Worm (Caenorhabditis elegans) whole organism, early embryonic: Measurements from ENCODE around the gene C17H12.12.

ENCODE experiments used
- B0310.2 ChIP-seq: sonication (generic microtip); optimal IDR thresholded peaks from 2 replicates; lab custom pipeline; 2016; ENCODE audit warnings: mild to moderate bottlenecking, missing genetic modification characterization, missing compliant biosample characterization
- F13C5.2 ChIP-seq: sonication (generic microtip); optimal IDR thresholded peaks from 2 replicates; lab custom pipeline; 2017; ENCODE audit warnings: mild to moderate bottlenecking, missing genetic modification characterization, inconsistent platforms, missing compliant biosample characterization
- aly-1 ChIP-seq: sonication (generic microtip); optimal IDR thresholded peaks from 2 replicates; lab custom pipeline; 2016; ENCODE audit warnings: missing genetic modification characterization, missing compliant biosample characterization
- ama-1 ChIP-seq: fragments of 150-350 bp; optimal IDR thresholded peaks from 2 replicates; lab custom pipeline; 2014
- ceh-13 ChIP-seq: fragments of 200-800 bp; sonication (Bioruptor generic); optimal IDR thresholded peaks from 2 replicates; lab custom pipeline; 2018; ENCODE audit warnings: mild to moderate bottlenecking, missing genetic modification characterization, missing compliant biosample characterization
- ceh-36 ChIP-seq: sonication (generic microtip); optimal IDR thresholded peaks from 2 replicates; lab custom pipeline; 2016; ENCODE audit warnings: missing genetic modification characterization, inconsistent platforms, missing compliant biosample characterization
- ets-7 ChIP-seq: sonication (generic microtip); optimal IDR thresholded peaks from 2 replicates; lab custom pipeline; 2016; ENCODE audit warnings: missing genotype, missing genetic modification characterization, missing compliant biosample characterization
- flt-1 ChIP-seq: fragments of 200-800 bp; sonication (Bioruptor generic); IDR thresholded peaks from 2 replicates; pipeline ENCODE4 v1.3.6; 2022; ENCODE audit warnings: missing genetic modification characterization, missing compliant biosample characterization
- hmbx-1 ChIP-seq: sonication (generic microtip); optimal IDR thresholded peaks from 2 replicates; lab custom pipeline; 2016; ENCODE audit warnings: mild to moderate bottlenecking, missing genetic modification characterization, missing compliant biosample characterization
- hmg-4 ChIP-seq: fragments of 200-800 bp; sonication (Bioruptor generic); optimal IDR thresholded peaks from 2 replicates; lab custom pipeline; 2018; ENCODE audit warnings: mild to moderate bottlenecking, missing genetic modification characterization, missing compliant biosample characterization
- hnd-1 ChIP-seq: sonication (generic microtip); optimal IDR thresholded peaks from 2 replicates; lab custom pipeline; 2016; ENCODE audit warnings: missing genetic modification characterization, missing compliant biosample characterization
- pes-1 ChIP-seq: fragments of 200-800 bp; sonication (Bioruptor generic); IDR thresholded peaks from 2 replicates; pipeline ENCODE4 v1.3.6; 2022; ENCODE audit warnings: missing genetic modification reagents, missing genetic modification characterization, missing compliant biosample characterization
- scrt-1 ChIP-seq: fragments of 200-800 bp; sonication (Bioruptor generic); IDR thresholded peaks from 2 replicates; pipeline ENCODE4 v1.3.6; 2022; ENCODE audit warnings: missing genetic modification characterization, missing compliant biosample characterization
- sea-1 ChIP-seq: fragments of 200-800 bp; sonication (Bioruptor generic); conservative IDR thresholded peaks from 2 replicates; pipeline ENCODE4 v1.3.6; 2022; ENCODE audit warnings: missing genetic modification characterization, missing compliant biosample characterization
- tbx-11 ChIP-seq: fragments of 200-800 bp; sonication (Bioruptor generic); IDR thresholded peaks from 2 replicates; pipeline ENCODE4 v1.3.6; 2022; ENCODE audit warnings: missing genetic modification characterization, missing compliant biosample characterization
- tbx-37 ChIP-seq: fragments of 200-800 bp; sonication (Bioruptor generic); conservative IDR thresholded peaks from 2 replicates; pipeline ENCODE4 v1.3.6; 2022; ENCODE audit warnings: missing genetic modification reagents, missing genetic modification characterization, missing compliant biosample characterization
- tra-4 ChIP-seq: sonication (generic microtip); optimal IDR thresholded peaks from 2 replicates; lab custom pipeline; 2017; ENCODE audit warnings: missing genetic modification characterization, missing compliant biosample characterization

C17H12.12 gene

DNA sequence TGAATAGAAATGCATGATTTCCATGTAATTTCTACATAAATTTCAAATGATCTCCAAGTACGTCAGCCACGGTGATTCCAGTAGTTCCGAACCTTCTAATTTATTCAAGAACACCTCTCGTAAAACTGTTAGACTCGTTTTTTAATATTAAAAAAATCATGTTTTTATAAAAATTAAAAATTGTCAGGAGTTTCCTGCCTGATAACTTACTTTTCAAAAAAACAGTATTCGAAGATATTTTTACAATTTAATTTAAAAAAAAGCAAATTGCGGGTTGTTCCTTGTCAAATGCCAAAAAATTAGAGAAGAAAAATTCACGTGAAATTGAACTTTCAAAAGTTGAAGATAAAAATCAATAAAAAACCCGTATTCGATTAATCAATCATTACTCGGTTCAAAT, at the start of gene C17H12.12, which contains the start of gene C17H12.3:
TSS of gene C17H12.12 (plus strand) at position 396 of the 400 bp plus-strand sequence.
TSS of gene C17H12.3 (minus strand) at position 101 of the 400 bp plus-strand sequence.
- TF ChIP-seq sea-1 (GFP tag; lab: Robert Waterston, UW) (no peak), hmbx-1 (tag; lab: Kevin White, UChicago) (no peak), ceh-36 (tag; lab: Kevin White, UChicago) (no peak), tbx-37 (GFP tag; lab: Robert Waterston, UW) (no peak), B0310.2 (tag; lab: Kevin White, UChicago) (no peak), hmg-4 (no peak), ets-7 (tag; lab: Kevin White, UChicago) (no peak), hnd-1 (no peak), aly-1 (no peak), ama-1 (no peak), tra-4 (tag; lab: Kevin White, UChicago) (no peak)

DNA sequence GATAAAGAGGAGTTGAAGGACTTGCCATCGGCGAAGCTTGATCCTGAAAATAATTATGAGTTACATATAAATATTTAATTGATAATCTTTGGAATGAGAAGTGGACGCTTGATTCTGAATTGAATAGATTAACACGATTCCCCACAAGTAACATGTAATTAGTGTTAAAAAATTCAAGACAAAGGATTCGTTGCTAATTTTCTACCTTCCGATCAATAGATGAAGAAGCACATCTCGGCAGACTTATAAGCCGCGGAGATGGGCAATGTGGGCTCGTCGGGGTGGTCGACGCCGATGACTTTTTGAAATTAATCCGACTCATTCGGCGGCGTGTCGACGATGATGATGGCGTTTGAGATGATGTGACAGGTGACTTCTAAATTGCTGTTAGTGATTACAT, 48.6 kb upstream of the C17H12.12 start:
- no peak for TF ChIP-seq flt-1 (GFP tag; lab: Robert Waterston, UW)
- no peak for TF ChIP-seq ets-7 (tag; lab: Kevin White, UChicago)
- TF ChIP-seq tbx-11 (GFP tag; lab: Robert Waterston, UW) = no peak

DNA sequence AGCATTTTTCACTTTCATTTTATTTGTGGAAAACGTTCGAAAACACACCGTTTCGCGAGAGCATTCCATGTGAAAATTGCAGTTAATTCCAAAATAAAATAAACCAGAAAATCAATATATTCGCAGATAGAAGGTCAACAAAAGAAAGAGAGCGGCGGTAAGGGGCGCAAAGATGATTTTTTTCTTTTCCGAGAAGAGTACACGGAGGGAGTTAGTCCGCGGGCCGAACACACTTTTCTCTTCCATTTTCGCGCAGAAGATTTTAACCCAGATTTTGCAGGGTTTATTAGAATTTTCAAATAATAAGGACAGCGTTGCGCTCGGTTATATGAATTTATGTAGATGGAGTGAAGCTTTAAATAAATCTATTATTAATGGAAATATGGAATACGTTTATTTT, 48.1 kb upstream of the C17H12.12 start:
- TF ChIP-seq tbx-37 (GFP tag; lab: Robert Waterston, UW) (peak; percentile 42; the same call in 1 of the 2 replicates), B0310.2 (tag; lab: Kevin White, UChicago) (no peak), pes-1 (GFP tag; lab: Robert Waterston, UW) (peak; percentile 42; the same call in 1 of the 2 replicates)

DNA sequence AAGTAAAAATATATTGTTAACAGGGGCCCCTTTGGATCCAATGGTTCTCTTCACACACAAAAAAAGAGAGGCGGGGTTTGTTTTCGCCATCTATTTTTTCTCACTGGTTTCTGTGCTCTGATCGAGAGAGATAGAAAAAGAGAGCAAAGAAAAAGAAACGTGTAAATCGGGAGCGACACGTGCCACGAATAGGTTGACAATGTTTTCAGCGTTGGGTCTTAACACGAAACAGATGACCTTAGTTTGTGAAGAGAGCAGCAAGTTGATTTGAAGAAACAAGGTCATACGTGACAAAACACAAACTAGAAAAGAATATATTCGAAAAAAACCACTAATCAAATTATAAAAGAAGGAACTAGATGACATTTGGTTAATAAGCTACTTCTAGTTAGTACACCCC, 47.2 kb upstream of the C17H12.12 start, which contains the start of gene lin-45:
TSS of gene lin-45 (minus strand) at position 82 of the 400 bp plus-strand sequence.
- TF ChIP-seq hmbx-1 (tag; lab: Kevin White, UChicago) = no peak
- TF ChIP-seq pes-1 (GFP tag; lab: Robert Waterston, UW) = no peak
- no peak for TF ChIP-seq ets-7 (tag; lab: Kevin White, UChicago)
- no peak for TF ChIP-seq tbx-11 (GFP tag; lab: Robert Waterston, UW)
- no peak for TF ChIP-seq aly-1
- TF ChIP-seq tbx-37 (GFP tag; lab: Robert Waterston, UW) = no peak
- no peak for TF ChIP-seq F13C5.2
- TF ChIP-seq flt-1 (GFP tag; lab: Robert Waterston, UW) = no peak
- no peak for TF ChIP-seq ceh-13
- TF ChIP-seq B0310.2 (tag; lab: Kevin White, UChicago) = no peak
- TF ChIP-seq scrt-1 = no peak
- no peak for TF ChIP-seq tra-4 (tag; lab: Kevin White, UChicago)
- no peak for TF ChIP-seq ceh-36 (tag; lab: Kevin White, UChicago)
- no peak for TF ChIP-seq sea-1 (GFP tag; lab: Robert Waterston, UW)
- no peak for TF ChIP-seq hnd-1
- no peak for TF ChIP-seq hmg-4
- TF ChIP-seq ama-1 = no peak

DNA sequence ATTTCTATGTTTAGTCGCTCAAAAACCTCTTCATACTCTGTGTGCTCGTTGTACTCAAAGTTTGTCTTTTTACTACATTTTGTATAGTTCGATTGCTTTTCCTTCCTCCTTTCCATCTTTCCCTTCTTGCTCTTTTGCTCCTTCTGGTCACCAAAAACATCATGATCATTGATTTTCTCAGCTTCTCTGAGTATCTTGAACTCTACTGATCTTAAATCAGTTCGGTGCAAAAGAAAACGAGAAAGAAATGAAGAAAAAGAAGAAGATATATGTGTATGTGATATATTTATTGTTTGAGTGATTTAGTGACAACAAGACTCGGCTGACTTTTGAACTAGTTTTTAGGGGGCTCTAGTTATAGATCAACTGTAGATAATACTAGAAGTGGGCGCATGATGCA, 45.6 kb upstream of the C17H12.12 start:
- TF ChIP-seq tbx-11 (GFP tag; lab: Robert Waterston, UW) (no peak), tra-4 (tag; lab: Kevin White, UChicago) (no peak), ama-1 (no peak), F13C5.2 (no peak), hnd-1 (no peak), flt-1 (GFP tag; lab: Robert Waterston, UW) (no peak), tbx-37 (GFP tag; lab: Robert Waterston, UW) (no peak), hmbx-1 (tag; lab: Kevin White, UChicago) (no peak), hmg-4 (no peak), scrt-1 (no peak)

DNA sequence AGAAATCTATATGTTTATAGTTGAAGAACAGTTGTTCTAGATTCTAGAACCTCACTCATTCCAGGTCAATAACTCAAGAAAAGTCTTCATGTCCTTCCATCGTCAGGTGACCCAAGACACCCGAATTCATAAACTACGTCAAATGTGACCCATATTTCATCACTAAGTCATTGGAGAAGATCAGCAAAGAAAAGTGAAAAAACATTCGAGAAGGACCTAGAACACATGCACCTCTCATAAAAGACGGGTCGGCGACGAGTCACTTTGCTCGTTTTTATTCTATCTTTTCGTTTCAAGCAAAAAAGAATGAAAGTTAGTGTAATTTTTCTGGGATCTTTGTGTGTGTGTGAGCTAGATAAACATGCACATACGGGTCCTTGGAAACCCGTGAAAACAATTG, 44.5 kb upstream of the C17H12.12 start:
- TF ChIP-seq hnd-1 = no peak
- no peak for TF ChIP-seq flt-1 (GFP tag; lab: Robert Waterston, UW)
- no peak for TF ChIP-seq B0310.2 (tag; lab: Kevin White, UChicago)
- no peak for TF ChIP-seq hmbx-1 (tag; lab: Kevin White, UChicago)
- TF ChIP-seq tra-4 (tag; lab: Kevin White, UChicago) = no peak
- no peak for TF ChIP-seq ama-1
- TF ChIP-seq hmg-4 = no peak
- TF ChIP-seq aly-1 = no peak

DNA sequence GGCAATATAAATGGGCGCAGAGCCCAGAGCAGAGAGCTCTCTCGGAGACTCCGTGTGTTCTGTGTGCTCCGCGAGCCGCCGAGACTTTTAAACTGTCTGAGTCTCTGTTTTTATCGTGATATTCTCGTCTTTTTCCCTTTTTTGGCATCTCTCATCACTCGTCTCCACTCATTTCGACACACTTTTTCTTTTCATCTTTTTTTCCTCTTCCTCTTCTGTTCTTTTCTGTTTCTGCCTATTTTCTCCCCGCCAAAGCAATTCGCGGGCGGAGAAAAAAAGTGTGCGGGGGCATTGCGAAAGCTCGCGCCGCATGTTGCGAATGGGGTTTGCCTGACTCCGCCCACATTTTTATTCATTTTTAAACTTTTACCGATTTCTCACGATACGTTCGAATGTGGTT, 39.4 kb upstream of the C17H12.12 start:
- TF ChIP-seq hmg-4 (peak; percentile 91), ets-7 (tag; lab: Kevin White, UChicago) (peak; percentile 69), pes-1 (GFP tag; lab: Robert Waterston, UW) (no peak; the same call in 1 of the 2 replicates), flt-1 (GFP tag; lab: Robert Waterston, UW) (peak; percentile 78), F13C5.2 (peak; percentile 94), sea-1 (GFP tag; lab: Robert Waterston, UW) (peak; percentile 91), scrt-1 (peak; percentile 83), hmbx-1 (tag; lab: Kevin White, UChicago) (peak; percentile 27), ama-1 (no peak), tra-4 (tag; lab: Kevin White, UChicago) (no peak), ceh-13 (peak; percentile 55), tbx-37 (GFP tag; lab: Robert Waterston, UW) (peak; percentile 81), hnd-1 (peak; percentile 60), ceh-36 (tag; lab: Kevin White, UChicago) (peak; percentile 71), tbx-11 (GFP tag; lab: Robert Waterston, UW) (peak; percentile 80), B0310.2 (tag; lab: Kevin White, UChicago) (peak; percentile 47), aly-1 (peak; percentile 82)

DNA sequence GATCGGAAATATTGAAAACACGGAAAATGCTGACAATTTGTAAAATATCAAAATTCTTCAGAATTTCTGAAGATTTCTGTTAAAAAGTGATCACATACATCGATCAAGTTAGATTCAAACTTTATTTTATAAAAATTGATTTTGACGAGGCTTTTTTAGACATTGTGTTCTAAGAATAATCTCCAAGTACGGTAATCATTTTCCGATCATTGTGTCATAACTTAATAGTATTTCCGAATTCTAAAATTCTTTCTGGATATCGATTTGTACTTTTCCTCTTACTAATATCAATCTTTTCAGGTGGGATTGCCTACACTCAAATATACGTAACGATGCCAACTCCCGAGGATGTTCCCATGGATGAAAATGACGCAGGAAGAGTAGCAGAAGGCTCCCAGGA, 38.7 kb upstream of the C17H12.12 start, which contains the start of gene usp-4:
TSS of gene usp-4 (plus strand) at position 301 of the 400 bp plus-strand sequence.
- no peak for TF ChIP-seq ets-7 (tag; lab: Kevin White, UChicago)
- TF ChIP-seq pes-1 (GFP tag; lab: Robert Waterston, UW) = no peak
- no peak for TF ChIP-seq aly-1
- TF ChIP-seq tra-4 (tag; lab: Kevin White, UChicago) = no peak
- no peak for TF ChIP-seq scrt-1
